Worm (Caenorhabditis elegans) whole organism, L4 larva: ENCODE data around the gene glr-8.

Experiments
- D1046.2 ChIP-seq: fragments of 200-800 bp; sonication (Bioruptor generic); IDR thresholded peaks from 2 replicates; pipeline ENCODE4 v1.3.6; 2022; ENCODE audit warnings: missing genetic modification characterization, missing compliant biosample characterization
- R02D3.7 ChIP-seq: fragments of 150-350 bp; sonication (generic microtip); optimal IDR thresholded peaks from 3 replicates; lab custom pipeline; 2014; ENCODE audit warnings: missing biosample characterization, missing genetic modification characterization
- T20F7.1 ChIP-seq: fragments of 200-800 bp; sonication (Bioruptor generic); optimal IDR thresholded peaks from 2 replicates; lab custom pipeline; 2018; ENCODE audit warnings: mild to moderate bottlenecking, missing genetic modification characterization, missing compliant biosample characterization
- T26A8.4 ChIP-seq: fragments of 200-800 bp; sonication (Bioruptor generic); IDR thresholded peaks from 2 replicates; pipeline ENCODE4 v1.3.6; 2022; ENCODE audit warnings: missing genetic modification characterization, missing compliant biosample characterization
- Y75B8A.6 ChIP-seq: fragments of 200-800 bp; sonication (Bioruptor generic); IDR thresholded peaks from 2 replicates; pipeline ENCODE4 v1.3.6; 2022; ENCODE audit warnings: missing genetic modification reagents, missing genetic modification characterization, missing compliant biosample characterization
- aha-1 ChIP-seq: fragments of 150-350 bp; peaks from one replicate; lab custom pipeline; 2014; ENCODE audit warnings: missing biosample characterization, missing genetic modification characterization
- ceh-20 ChIP-seq: fragments of 200-800 bp; sonication (Bioruptor generic); IDR thresholded peaks from 2 replicates; pipeline ENCODE4 v1.3.6; 2022; ENCODE audit warnings: missing genetic modification reagents, missing genetic modification characterization, missing compliant biosample characterization
- ceh-28 ChIP-seq: fragments of 150-350 bp; optimal IDR thresholded peaks from 2 replicates; lab custom pipeline; 2014; ENCODE audit warnings: missing biosample characterization, missing genetic modification reagents, missing genetic modification characterization
- ceh-44 ChIP-seq: fragments of 200-800 bp; sonication (Bioruptor generic); IDR thresholded peaks from 2 replicates; pipeline ENCODE4 v1.3.6; 2022; ENCODE audit warnings: missing genetic modification reagents, missing genetic modification characterization, missing compliant biosample characterization
- daf-16 ChIP-seq, 3 experiments: sonication (generic microtip); optimal IDR thresholded peaks; 2 replicates each; lab custom pipeline; 2016 to 2017; ENCODE audit warnings: missing genetic modification characterization in 3 of 3, missing genetic modification reagents in 3 of 3, mild to moderate bottlenecking in 2 of 3, missing compliant biosample characterization in 2 of 3, missing biosample characterization in 1 of 3, moderate library complexity in 1 of 3
- daf-19 ChIP-seq: fragments of 200-800 bp; sonication (Bioruptor generic); conservative IDR thresholded peaks from 2 replicates; pipeline ENCODE4 v1.3.6; 2022; ENCODE audit warnings: missing genetic modification characterization, missing compliant biosample characterization
- dmd-6 ChIP-seq: fragments of 200-800 bp; sonication (Bioruptor generic); IDR thresholded peaks from 2 replicates; pipeline ENCODE4 v1.3.6; 2022; ENCODE audit warnings: missing genetic modification reagents, missing genetic modification characterization, missing compliant biosample characterization
- dpl-1 ChIP-seq: fragments of 150-350 bp; optimal IDR thresholded peaks from 2 replicates; lab custom pipeline; 2014; ENCODE audit warnings: missing biosample characterization, missing genetic modification reagents, missing genetic modification characterization
- duxl-1 ChIP-seq: sonication (generic microtip); optimal IDR thresholded peaks from 2 replicates; lab custom pipeline; 2016; ENCODE audit warnings: mild to moderate bottlenecking, missing genetic modification characterization, moderate library complexity, missing compliant biosample characterization; ENCODE audit not compliant: poor library complexity
- dve-1 ChIP-seq: sonication (generic microtip); optimal IDR thresholded peaks from 2 replicates; lab custom pipeline; 2017; ENCODE audit warnings: antibody characterized with exemption, mild to moderate bottlenecking, missing genetic modification characterization, missing compliant biosample characterization; ENCODE audit not compliant: insufficient read depth
- egl-27 ChIP-seq: sonication (generic microtip); optimal IDR thresholded peaks from 3 replicates; lab custom pipeline; 2017; ENCODE audit warnings: missing biosample characterization, missing genetic modification reagents, missing genetic modification characterization
- fos-1 ChIP-seq: fragments of 150-350 bp; optimal IDR thresholded peaks from 2 replicates; lab custom pipeline; 2014; ENCODE audit warnings: missing biosample characterization, missing genetic modification characterization
- hlh-11 ChIP-seq: fragments of 200-800 bp; sonication (Bioruptor generic); optimal IDR thresholded peaks from 2 replicates; lab custom pipeline; 2018; ENCODE audit warnings: mild to moderate bottlenecking, missing genetic modification characterization, missing compliant biosample characterization
- hlh-30 ChIP-seq: sonication (generic microtip); optimal IDR thresholded peaks from 2 replicates; lab custom pipeline; 2017; ENCODE audit warnings: antibody characterized with exemption, mild to moderate bottlenecking, missing genetic modification characterization, missing compliant biosample characterization; ENCODE audit not compliant: insufficient read depth
- lin-29 ChIP-seq: fragments of 200-800 bp; sonication (Bioruptor generic); IDR thresholded peaks from 2 replicates; pipeline ENCODE4 v1.3.6; 2022; ENCODE audit warnings: missing genetic modification reagents, missing genetic modification characterization, missing compliant biosample characterization
- lir-3 ChIP-seq: sonication (generic microtip); optimal IDR thresholded peaks from 2 replicates; lab custom pipeline; 2016; ENCODE audit warnings: mild to moderate bottlenecking, missing genetic modification characterization, missing compliant biosample characterization
- lsy-2 ChIP-seq, 2 experiments: fragments of 150-350 bp in 1 of 2; sonication (generic microtip) in 1 of 2; optimal IDR thresholded peaks; 2 replicates each; lab custom pipeline; 2014 to 2017; ENCODE audit warnings: missing biosample characterization in 2 of 2, missing genetic modification characterization in 2 of 2
- mdl-1 ChIP-seq, 2 experiments: fragments of 150-350 bp in 1 of 2; sonication (generic microtip) in 1 of 2; optimal IDR thresholded peaks; 2 replicates each; lab custom pipeline; 2014 to 2017; ENCODE audit warnings: missing biosample characterization in 2 of 2, missing genetic modification characterization in 2 of 2
- mep-1 ChIP-seq: fragments of 150-350 bp; sonication (generic microtip); optimal IDR thresholded peaks from 3 replicates; lab custom pipeline; 2014; ENCODE audit warnings: missing biosample characterization, missing genetic modification characterization
- mes-2 ChIP-seq: sonication (generic microtip); optimal IDR thresholded peaks from 2 replicates; lab custom pipeline; 2016; ENCODE audit warnings: missing genotype, mild to moderate bottlenecking, missing genetic modification characterization, missing compliant biosample characterization; ENCODE audit not compliant: poor library complexity, severe bottlenecking
- mxl-2 ChIP-seq: fragments of 200-800 bp; sonication (Bioruptor generic); conservative IDR thresholded peaks from 2 replicates; pipeline ENCODE4 v1.3.6; 2022; ENCODE audit warnings: missing genetic modification reagents, missing genetic modification characterization, missing compliant biosample characterization
- mxl-3 ChIP-seq: fragments of 200-800 bp; sonication (Bioruptor generic); optimal IDR thresholded peaks from 2 replicates; lab custom pipeline; 2018; ENCODE audit warnings: mild to moderate bottlenecking, missing genetic modification characterization, missing compliant biosample characterization
- nhr-10 ChIP-seq: fragments of 150-350 bp; optimal IDR thresholded peaks from 2 replicates; lab custom pipeline; 2014; ENCODE audit warnings: missing biosample characterization, missing genetic modification characterization
- nhr-102 ChIP-seq: sonication (generic microtip); optimal IDR thresholded peaks from 2 replicates; lab custom pipeline; 2016; ENCODE audit warnings: mild to moderate bottlenecking, missing genetic modification characterization, moderate library complexity, missing compliant biosample characterization
- nhr-11 ChIP-seq: fragments of 150-350 bp; optimal IDR thresholded peaks from 2 replicates; lab custom pipeline; 2014; ENCODE audit warnings: missing biosample characterization, missing genetic modification characterization
- nhr-111 ChIP-seq: fragments of 200-800 bp; sonication (Bioruptor generic); optimal IDR thresholded peaks from 2 replicates; lab custom pipeline; 2018; ENCODE audit warnings: mild to moderate bottlenecking, missing genetic modification characterization, missing compliant biosample characterization
- nhr-25 ChIP-seq: sonication (generic microtip); optimal IDR thresholded peaks from 2 replicates; lab custom pipeline; 2017; ENCODE audit warnings: missing genetic modification characterization, mild to moderate bottlenecking, missing compliant biosample characterization, antibody characterized with exemption, moderate library complexity, borderline replicate concordance; ENCODE audit not compliant: insufficient read depth
- nhr-28 ChIP-seq: fragments of 150-350 bp; optimal IDR thresholded peaks from 2 replicates; lab custom pipeline; 2014; ENCODE audit warnings: missing biosample characterization, missing genetic modification characterization
- nhr-41 ChIP-seq: fragments of 200-800 bp; sonication (Bioruptor generic); IDR thresholded peaks from 2 replicates; pipeline ENCODE4 v1.3.6; 2022; ENCODE audit warnings: missing genetic modification reagents, missing genetic modification characterization, missing compliant biosample characterization
- nhr-42 ChIP-seq: fragments of 200-800 bp; sonication (Bioruptor generic); IDR thresholded peaks from 2 replicates; pipeline ENCODE4 v1.3.6; 2022; ENCODE audit warnings: missing genetic modification characterization, missing compliant biosample characterization
- nhr-6 ChIP-seq: fragments of 150-350 bp; optimal IDR thresholded peaks from 2 replicates; lab custom pipeline; 2014; ENCODE audit warnings: missing biosample characterization, missing genetic modification characterization
- nhr-77 ChIP-seq: fragments of 150-350 bp; optimal IDR thresholded peaks from 2 replicates; lab custom pipeline; 2014; ENCODE audit warnings: missing biosample characterization, missing genetic modification characterization
- pqm-1 ChIP-seq: sonication (generic microtip); optimal IDR thresholded peaks from 2 replicates; lab custom pipeline; 2017; ENCODE audit warnings: missing biosample characterization, missing genetic modification characterization
- rbr-2 ChIP-seq: sonication (generic microtip); optimal IDR thresholded peaks from 2 replicates; lab custom pipeline; 2016; ENCODE audit warnings: missing genotype, missing genetic modification characterization, missing compliant biosample characterization
- sdz-12 ChIP-seq: fragments of 200-800 bp; sonication (Bioruptor generic); optimal IDR thresholded peaks from 2 replicates; lab custom pipeline; 2018; ENCODE audit warnings: mild to moderate bottlenecking, missing genetic modification characterization, missing compliant biosample characterization
- skn-1 ChIP-seq: fragments of 150-350 bp; optimal IDR thresholded peaks from 2 replicates; lab custom pipeline; 2014; ENCODE audit warnings: missing biosample characterization, missing genetic modification characterization
- snpc-4 ChIP-seq: fragments of 150-350 bp; optimal IDR thresholded peaks from 2 replicates; lab custom pipeline; 2014; ENCODE audit warnings: missing biosample characterization, missing genetic modification characterization
- spr-1 ChIP-seq: sonication (generic microtip); optimal IDR thresholded peaks from 2 replicates; lab custom pipeline; 2016; ENCODE audit warnings: mild to moderate bottlenecking, missing genetic modification characterization, missing compliant biosample characterization
- spr-3 ChIP-seq: fragments of 200-800 bp; sonication (Bioruptor generic); optimal IDR thresholded peaks from 2 replicates; lab custom pipeline; 2018; ENCODE audit warnings: mild to moderate bottlenecking, missing genetic modification characterization, missing compliant biosample characterization
- unc-39 ChIP-seq: sonication (generic microtip); optimal IDR thresholded peaks from 2 replicates; lab custom pipeline; 2017; ENCODE audit warnings: missing biosample characterization, missing genetic modification characterization
- unc-62 ChIP-seq, 3 experiments: fragments of 150-350 bp in 1 of 3; sonication (generic microtip); optimal IDR thresholded peaks in 2 of 3; peaks in 1 of 3; 1 replicate in 1 of 3; 2 replicates in 2 of 3; lab custom pipeline; 2014 to 2017; ENCODE audit warnings: missing biosample characterization in 3 of 3, missing genetic modification characterization in 3 of 3, missing genetic modification reagents in 3 of 3, missing genotype in 1 of 3
- zip-11 ChIP-seq: fragments of 200-800 bp; sonication (Bioruptor generic); IDR thresholded peaks from 2 replicates; pipeline ENCODE4 v1.3.6; 2022; ENCODE audit warnings: missing genetic modification characterization, missing compliant biosample characterization
- zip-2 ChIP-seq: fragments of 150-350 bp; optimal IDR thresholded peaks from 2 replicates; lab custom pipeline; 2014; ENCODE audit warnings: missing biosample characterization, missing genetic modification characterization

The glr-8 gene

DNA sequence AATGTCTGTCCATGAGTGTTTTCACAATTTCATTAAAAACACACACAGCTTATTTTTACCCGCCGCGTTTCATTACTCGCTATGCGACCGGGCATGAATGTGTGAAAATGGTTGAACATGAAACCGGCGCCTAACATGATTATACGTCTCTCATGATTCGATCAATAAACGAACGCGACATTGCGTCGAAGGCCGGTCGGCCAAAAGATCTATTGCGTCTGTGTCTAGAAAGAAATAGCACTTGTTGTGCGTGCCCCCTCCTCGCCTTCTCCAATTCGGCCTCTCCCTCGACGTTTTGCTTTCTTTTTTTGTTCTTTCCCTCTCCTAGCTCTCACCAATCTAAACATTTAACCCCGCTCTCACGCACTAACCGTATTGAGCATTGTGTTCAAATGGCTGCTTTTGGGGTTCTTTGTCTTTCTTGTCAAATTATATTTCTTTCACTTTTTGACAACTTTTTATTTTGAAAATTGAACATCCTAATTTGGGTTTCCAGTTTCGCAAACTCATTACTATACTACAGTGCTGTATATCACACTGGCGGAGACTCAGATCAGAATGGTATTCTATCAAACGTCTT, 45.4 kb downstream of the glr-8 start (continued):
- no peak for TF ChIP-seq duxl-1 (tag; lab: Kevin White, UChicago)
- peak; percentile 25 for TF ChIP-seq dve-1 (tag; lab: Kevin White, UChicago)
- no peak for TF ChIP-seq lin-29
- TF ChIP-seq mxl-2 (GFP tag; lab: Robert Waterston, UW), result no peak
- TF ChIP-seq daf-19 (GFP tag; lab: Robert Waterston, UW), result no peak
- TF ChIP-seq nhr-42 (GFP tag; lab: Robert Waterston, UW), result no peak
- no peak for TF ChIP-seq lir-3 (tag; lab: Kevin White, UChicago)
- TF ChIP-seq fos-1 (tag; lab: Kevin White, UChicago), result no peak
- TF ChIP-seq zip-2 (tag; lab: Kevin White, UChicago), result no peak
- no peak for TF ChIP-seq nhr-6 (tag; lab: Kevin White, UChicago)
- TF ChIP-seq sdz-12 (GFP tag; lab: Kevin White, UChicago), result no peak
- TF ChIP-seq ceh-44 (GFP tag; lab: Robert Waterston, UW), result no peak
- peak; percentile 33 for TF ChIP-seq hlh-11 (tag; lab: Kevin White, UChicago)
- no peak for TF ChIP-seq nhr-11 (tag; lab: Kevin White, UChicago)
- no peak for TF ChIP-seq spr-1 (tag; lab: Kevin White, UChicago)
- peak; percentile 4 for TF ChIP-seq ceh-28 (tag; lab: Kevin White, UChicago)
- no peak for TF ChIP-seq nhr-10 (tag; lab: Kevin White, UChicago)
- no peak for TF ChIP-seq nhr-77 (tag; lab: Kevin White, UChicago)
- no peak for TF ChIP-seq dpl-1 (GFP tag; lab: Kevin White, UChicago)
- peak in 1 of 2 experiments; percentile 82 for TF ChIP-seq unc-62 (GFP tag; optimal IDR thresholded peaks at IDR 0.05 in 1 of 2; lab: Kevin White, UChicago)
- TF ChIP-seq unc-62 (tag; optimal IDR thresholded peaks at IDR 0.05; lab: Kevin White, UChicago), result no peak

DNA sequence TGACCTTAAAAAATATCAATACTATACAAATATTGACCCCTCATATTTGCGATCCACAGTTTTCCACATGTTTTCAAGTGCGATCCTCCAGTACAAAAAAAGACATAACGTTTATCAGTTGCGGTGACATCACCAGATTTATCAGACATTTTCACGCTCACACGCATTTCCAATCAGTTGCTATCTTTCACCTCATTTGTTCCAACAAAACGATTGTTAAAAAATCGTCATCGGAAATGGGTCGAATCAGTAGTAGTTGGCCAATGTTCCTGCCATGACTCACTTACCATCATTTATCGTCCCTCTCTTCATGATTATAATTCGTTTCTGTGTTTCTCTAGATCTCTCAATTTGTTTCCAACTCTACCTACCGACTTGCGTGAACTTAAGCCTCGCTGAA, 45.9 kb downstream of the glr-8 start:
- TF ChIP-seq nhr-41 (no peak), dve-1 (tag; lab: Kevin White, UChicago) (peak; percentile 44), nhr-25 (tag; lab: Kevin White, UChicago) (no peak), ceh-20 (GFP tag; lab: Robert Waterston, UW) (no peak), daf-16 (GFP tag; optimal IDR thresholded peaks at IDR 0.05; lab: Kevin White, UChicago) (no peak), daf-16 (tag; optimal IDR thresholded peaks at IDR 0.05; lab: Kevin White, UChicago) (peak; percentile 61), aha-1 (tag; lab: Kevin White, UChicago) (no peak), mep-1 (tag; lab: Kevin White, UChicago) (no peak), rbr-2 (tag; lab: Kevin White, UChicago) (no peak), zip-2 (tag; lab: Kevin White, UChicago) (no peak), egl-27 (tag; lab: Kevin White, UChicago) (no peak), hlh-11 (tag; lab: Kevin White, UChicago) (peak; percentile 59), nhr-28 (tag; lab: Kevin White, UChicago) (peak; percentile 72), mes-2 (tag; lab: Kevin White, UChicago) (peak; percentile 17), mxl-3 (GFP tag; lab: Kevin White, UChicago) (peak; percentile 36), T20F7.1 (GFP tag; lab: Kevin White, UChicago) (no peak), spr-3 (no peak), Y75B8A.6 (GFP tag; lab: Robert Waterston, UW) (no peak), skn-1 (tag; lab: Kevin White, UChicago) (no peak), D1046.2 (GFP tag; lab: Robert Waterston, UW) (no peak), nhr-111 (GFP tag; lab: Kevin White, UChicago) (no peak), R02D3.7 (tag; lab: Kevin White, UChicago) (no peak), dmd-6 (GFP tag; lab: Robert Waterston, UW) (peak; percentile 60), snpc-4 (tag; lab: Kevin White, UChicago) (no peak), pqm-1 (tag; lab: Kevin White, UChicago) (peak; percentile 85), hlh-30 (tag; lab: Kevin White, UChicago) (peak; percentile 17), nhr-102 (no peak), zip-11 (GFP tag; lab: Robert Waterston, UW) (no peak), mdl-1 (tag; optimal IDR thresholded peaks at IDR 0.05; lab: Kevin White, UChicago) (no peak), unc-39 (no peak), lsy-2 (tag; optimal IDR thresholded peaks at IDR 0.05; lab: Kevin White, UChicago) (peak in 1 of 2 experiments; percentile 4), T26A8.4 (GFP tag; lab: Robert Waterston, UW) (no peak)
